Worm (Caenorhabditis elegans) whole organism, young adult: Measurements from ENCODE around the gene C27H5.12.

Experiments used
- B0019.2 ChIP-seq: fragments of 200-800 bp; sonication (Bioruptor generic); conservative IDR thresholded peaks from 2 replicates; pipeline ENCODE4 v1.3.6; 2022; ENCODE audit warnings: missing genetic modification reagents, missing genetic modification characterization, missing compliant biosample characterization
- B0035.1 ChIP-seq: sonication (generic microtip); optimal IDR thresholded peaks from 2 replicates; lab custom pipeline; 2016; ENCODE audit warnings: missing genetic modification characterization, mild to moderate bottlenecking, missing compliant biosample characterization, missing genotype, missing genetic modification reagents
- D2030.7 ChIP-seq: fragments of 200-800 bp; sonication (Bioruptor generic); IDR thresholded peaks from 2 replicates; pipeline ENCODE4 v1.3.6; 2022; ENCODE audit warnings: missing genetic modification reagents, missing genetic modification characterization, missing compliant biosample characterization
- F55B11.4 ChIP-seq: sonication (generic microtip); optimal IDR thresholded peaks from 2 replicates; lab custom pipeline; 2016; ENCODE audit warnings: missing compliant biosample characterization, missing genetic modification characterization, borderline replicate concordance; ENCODE audit not compliant: insufficient read depth
- F57A8.1 ChIP-seq: fragments of 200-800 bp; sonication (Bioruptor generic); optimal IDR thresholded peaks from 2 replicates; lab custom pipeline; 2018; ENCODE audit warnings: mild to moderate bottlenecking, missing genetic modification characterization, moderate library complexity, missing compliant biosample characterization
- aptf-3 ChIP-seq: fragments of 200-800 bp; sonication (Bioruptor generic); IDR thresholded peaks from 2 replicates; pipeline ENCODE4 v1.3.6; 2022; ENCODE audit warnings: missing genetic modification characterization, missing compliant biosample characterization
- attf-3 ChIP-seq: fragments of 200-800 bp; sonication (Bioruptor generic); conservative IDR thresholded peaks from 2 replicates; pipeline ENCODE4 v1.3.6; 2022; ENCODE audit warnings: missing genetic modification reagents, missing genetic modification characterization, missing compliant biosample characterization
- attf-5 ChIP-seq: fragments of 200-800 bp; sonication (Bioruptor generic); optimal IDR thresholded peaks from 2 replicates; lab custom pipeline; 2018; ENCODE audit warnings: mild to moderate bottlenecking, missing genetic modification characterization, missing compliant biosample characterization
- cebp-2 ChIP-seq: fragments of 200-800 bp; sonication (Bioruptor generic); IDR thresholded peaks from 2 replicates; pipeline ENCODE4 v1.3.6; 2022; ENCODE audit warnings: missing genetic modification characterization, missing compliant biosample characterization
- ceh-40 ChIP-seq: fragments of 200-800 bp; sonication (Bioruptor generic); IDR thresholded peaks from 2 replicates; pipeline ENCODE4 v1.3.6; 2022; ENCODE audit warnings: missing genetic modification characterization, missing compliant biosample characterization
- die-1 ChIP-seq: sonication (generic microtip); optimal IDR thresholded peaks from 2 replicates; lab custom pipeline; 2016; ENCODE audit warnings: missing genotype, mild to moderate bottlenecking, missing genetic modification characterization, missing compliant biosample characterization
- dpl-1 ChIP-seq: fragments of 150-350 bp; optimal IDR thresholded peaks from 2 replicates; lab custom pipeline; 2014; ENCODE audit warnings: missing biosample characterization, missing genetic modification reagents, missing genetic modification characterization
- efl-1 ChIP-seq: fragments of 150-350 bp; optimal IDR thresholded peaks from 2 replicates; lab custom pipeline; 2014; ENCODE audit warnings: missing biosample characterization, missing genetic modification reagents, missing genetic modification characterization
- gei-17 ChIP-seq: fragments of 200-800 bp; sonication (Bioruptor generic); optimal IDR thresholded peaks from 2 replicates; lab custom pipeline; 2018; ENCODE audit warnings: mild to moderate bottlenecking, missing genetic modification characterization, missing compliant biosample characterization
- hlh-12 ChIP-seq: sonication (generic microtip); optimal IDR thresholded peaks from 2 replicates; lab custom pipeline; 2016; ENCODE audit warnings: missing genetic modification characterization, missing compliant biosample characterization
- hmg-1.2 ChIP-seq: fragments of 200-800 bp; sonication (Bioruptor generic); IDR thresholded peaks from 2 replicates; pipeline ENCODE4 v1.3.6; 2022; ENCODE audit warnings: missing genetic modification reagents, missing genetic modification characterization, missing compliant biosample characterization
- let-607 ChIP-seq, 2 experiments: fragments of 200-800 bp in 1 of 2; sonication (Bioruptor generic) in 1 of 2; sonication (generic microtip) in 1 of 2; optimal IDR thresholded peaks; 2 replicates each; lab custom pipeline; 2016 to 2018; ENCODE audit warnings: mild to moderate bottlenecking in 2 of 2, missing compliant biosample characterization in 2 of 2, missing genetic modification characterization in 2 of 2, moderate library complexity in 2 of 2, missing genotype in 1 of 2
- lin-40 ChIP-seq: sonication (generic microtip); optimal IDR thresholded peaks from 2 replicates; lab custom pipeline; 2016; ENCODE audit warnings: missing genetic modification characterization, mild to moderate bottlenecking, missing compliant biosample characterization, missing genotype, missing genetic modification reagents
- lsy-27 ChIP-seq: sonication (generic microtip); optimal IDR thresholded peaks from 2 replicates; lab custom pipeline; 2017; ENCODE audit warnings: missing genetic modification characterization, mild to moderate bottlenecking, missing compliant biosample characterization, antibody characterized with exemption, missing genotype, borderline replicate concordance; ENCODE audit not compliant: insufficient read depth
- madf-6 ChIP-seq: fragments of 200-800 bp; sonication (Bioruptor generic); IDR thresholded peaks from 2 replicates; pipeline ENCODE4 v1.3.6; 2022; ENCODE audit warnings: missing genetic modification reagents, missing genetic modification characterization, missing compliant biosample characterization
- nfya-1 ChIP-seq: sonication (generic microtip); optimal IDR thresholded peaks from 2 replicates; lab custom pipeline; 2017; ENCODE audit warnings: antibody characterized with exemption, missing compliant biosample characterization, missing genetic modification characterization, borderline replicate concordance; ENCODE audit not compliant: insufficient read depth
- nfya-2 ChIP-seq: fragments of 200-800 bp; sonication (Bioruptor generic); IDR thresholded peaks from 2 replicates; pipeline ENCODE4 v1.3.6; 2022; ENCODE audit warnings: missing genetic modification reagents, missing genetic modification characterization, missing compliant biosample characterization
- nhr-27 ChIP-seq: fragments of 200-800 bp; sonication (Bioruptor generic); optimal IDR thresholded peaks from 2 replicates; lab custom pipeline; 2018; ENCODE audit warnings: mild to moderate bottlenecking, missing genetic modification characterization, moderate library complexity, missing compliant biosample characterization
- nhr-80 ChIP-seq: sonication (generic microtip); optimal IDR thresholded peaks from 2 replicates; lab custom pipeline; 2016; ENCODE audit warnings: missing genetic modification characterization, missing compliant biosample characterization
- rcor-1 ChIP-seq: fragments of 200-800 bp; sonication (Bioruptor generic); IDR thresholded peaks from 2 replicates; pipeline ENCODE4 v1.3.6; 2022; ENCODE audit warnings: missing genetic modification reagents, missing genetic modification characterization, missing compliant biosample characterization
- rec-8 ChIP-seq, 2 experiments: sonication (generic microtip); optimal IDR thresholded peaks; 2 replicates each; lab custom pipeline; 2016; ENCODE audit warnings: mild to moderate bottlenecking in 2 of 2, missing genetic modification characterization in 2 of 2, missing genetic modification reagents in 2 of 2, missing genotype in 2 of 2, missing biosample characterization in 1 of 2, missing compliant biosample characterization in 1 of 2, moderate library complexity in 1 of 2
- rpc-1 ChIP-seq, 2 experiments: fragments of 150-350 bp in 1 of 2; sonication (generic microtip) in 1 of 2; optimal IDR thresholded peaks; 2 replicates each; lab custom pipeline; 2014 to 2018; ENCODE audit warnings: missing biosample characterization in 1 of 2, missing genetic modification characterization in 1 of 2, missing genetic modification reagents in 1 of 2, missing genotype in 1 of 2
- sdz-38 ChIP-seq: sonication (generic microtip); optimal IDR thresholded peaks from 2 replicates; lab custom pipeline; 2016; ENCODE audit warnings: missing genotype, missing genetic modification characterization, missing compliant biosample characterization
- tbp1 ChIP-seq: fragments of 200-800 bp; sonication (Bioruptor generic); optimal IDR thresholded peaks from 2 replicates; lab custom pipeline; 2018; ENCODE audit warnings: mild to moderate bottlenecking, missing genetic modification characterization, missing compliant biosample characterization
- unc-130 ChIP-seq: sonication (generic microtip); optimal IDR thresholded peaks from 2 replicates; lab custom pipeline; 2016; ENCODE audit warnings: missing genetic modification reagents, missing genetic modification characterization, missing compliant biosample characterization
- xnd-1 ChIP-seq: sonication (generic microtip); optimal IDR thresholded peaks from 2 replicates; lab custom pipeline; 2016; ENCODE audit warnings: missing genotype, missing genetic modification reagents, missing genetic modification characterization, missing compliant biosample characterization
- ztf-26 ChIP-seq: sonication (generic microtip); optimal IDR thresholded peaks from 2 replicates; lab custom pipeline; 2017; ENCODE audit warnings: missing genetic modification characterization, missing compliant biosample characterization
- ztf-28 ChIP-seq: fragments of 200-800 bp; sonication (Bioruptor generic); IDR thresholded peaks from 2 replicates; pipeline ENCODE4 v1.3.6; 2022; ENCODE audit warnings: missing genetic modification reagents, missing genetic modification characterization, missing compliant biosample characterization
- ztf-6 ChIP-seq: fragments of 200-800 bp; sonication (Bioruptor generic); IDR thresholded peaks from 2 replicates; pipeline ENCODE4 v1.3.6; 2022; ENCODE audit warnings: missing genetic modification reagents, missing genetic modification characterization, missing compliant biosample characterization

Gene C27H5.12

DNA sequence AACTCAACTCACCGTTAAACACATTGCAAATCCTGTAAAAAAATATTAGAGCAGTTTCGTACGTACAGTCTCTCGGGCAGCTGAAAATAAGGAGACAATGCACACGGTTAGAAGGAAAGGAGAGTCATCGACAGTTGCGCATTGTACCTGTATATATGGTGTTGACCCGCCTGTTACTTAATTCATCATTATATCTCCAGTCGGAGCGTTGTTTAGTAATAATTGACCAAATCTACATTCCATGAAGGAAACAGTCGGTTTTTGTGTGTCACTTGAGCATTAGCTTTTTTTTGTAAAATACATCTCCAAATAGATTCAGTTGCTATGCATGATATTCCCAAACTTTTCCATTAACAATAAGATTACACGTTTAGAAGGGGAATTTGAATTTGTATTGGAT, at the start of gene C27H5.12:
Gene C27H5.12 (minus strand): TSS at position 101 of the 400 bp plus-strand sequence.
- TF ChIP-seq attf-5 (GFP tag; lab: Kevin White, UChicago) (no peak), unc-130 (no peak), lin-40 (tag; lab: Kevin White, UChicago) (no peak), hlh-12 (tag; lab: Kevin White, UChicago) (no peak), ztf-26 (tag; lab: Kevin White, UChicago) (no peak), B0035.1 (no peak), lsy-27 (tag; lab: Kevin White, UChicago) (no peak)

DNA sequence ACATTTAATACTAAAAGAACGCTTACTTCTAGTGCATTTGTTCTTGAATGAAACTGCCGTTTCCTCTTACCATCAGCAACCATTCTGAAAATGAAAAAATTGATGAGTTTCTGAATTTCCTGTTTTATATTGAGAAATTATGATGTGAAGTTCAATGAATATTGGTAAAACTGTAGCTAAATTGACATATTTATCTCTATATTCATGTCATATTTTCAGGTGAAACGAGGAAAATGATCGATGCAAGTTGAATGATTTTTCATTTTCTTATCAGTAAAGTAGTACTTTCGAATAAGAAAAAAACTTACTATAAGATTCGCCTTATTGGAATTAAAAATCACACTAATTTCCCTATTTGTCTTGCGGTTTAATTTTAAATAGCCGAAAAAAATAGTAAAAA, 48.8 kb upstream of the C27H5.12 start, which contains the start of gene E04F6.15:
Gene E04F6.15 (minus strand): TSS at position 101 of the 400 bp plus-strand sequence.
- TF ChIP-seq F55B11.4 (tag; lab: Kevin White, UChicago) = no peak
- no peak for TF ChIP-seq B0019.2 (GFP tag; lab: Robert Waterston, UW)
- no peak for TF ChIP-seq gei-17
- TF ChIP-seq hmg-1.2 (GFP tag; lab: Robert Waterston, UW) = no peak
- no peak for TF ChIP-seq F57A8.1 (GFP tag; lab: Kevin White, UChicago)
- no peak for TF ChIP-seq ceh-40 (GFP tag; lab: Robert Waterston, UW)
- TF ChIP-seq nfya-1 (tag; lab: Kevin White, UChicago) = no peak
- TF ChIP-seq sdz-38 (tag; lab: Kevin White, UChicago) = no peak
- TF ChIP-seq tbp1 (GFP tag; lab: Kevin White, UChicago) = no peak
- TF ChIP-seq nfya-2 (GFP tag; lab: Robert Waterston, UW) = no peak
- TF ChIP-seq cebp-2 = no peak
- TF ChIP-seq rpc-1 (optimal IDR thresholded peaks at IDR 0.05; lab: Kevin White, UChicago) = no peak
- TF ChIP-seq rpc-1 (tag; optimal IDR thresholded peaks at IDR 0.05; lab: Kevin White, UChicago) = no peak
- TF ChIP-seq, all 124 proteins: peak for 0

ce11 chrII:7208184-7208583, 46.8 kb upstream of the C27H5.12 start, which contains the start of gene dhs-7:
Gene dhs-7 (minus strand): TSS chrII:7208460.
- TF ChIP-seq attf-3 (GFP tag; lab: Robert Waterston, UW) (no peak), nhr-80 (peak; percentile 25)

- TF ChIP-seq efl-1 (GFP tag; lab: Kevin White, UChicago) (no peak), rcor-1 (GFP tag; lab: Robert Waterston, UW) (no peak), aptf-3 (no peak), attf-5 (GFP tag; lab: Kevin White, UChicago) (no peak)
- TF ChIP-seq, all 124 proteins: peak for 0
Observed at ce11 chrII:7207649-7208048, 46.2 kb upstream of the C27H5.12 start.

DNA sequence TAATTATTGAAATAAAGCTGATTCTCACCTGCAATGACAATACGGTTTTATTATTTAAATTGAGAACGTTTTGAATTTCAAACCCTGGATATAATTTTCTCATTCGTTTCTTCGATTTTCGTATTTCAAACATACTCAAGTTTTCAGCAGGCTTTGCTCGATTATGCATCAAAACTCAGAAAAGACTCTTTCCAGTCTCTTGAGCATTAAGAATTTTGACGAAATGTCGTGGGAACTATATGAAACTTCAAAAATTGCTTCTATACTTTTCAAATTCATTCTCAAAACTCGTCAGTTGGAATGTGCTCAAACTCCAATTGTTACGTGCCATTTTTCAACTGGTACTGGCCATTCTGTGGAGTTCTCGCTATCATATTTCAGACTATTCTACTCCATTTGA, 44.0 kb upstream of the C27H5.12 start, which contains the start of gene srd-59:
Gene srd-59 (plus strand): TSS at position 301 of the 400 bp plus-strand sequence.
- TF ChIP-seq nhr-27 = no peak
- no peak for TF ChIP-seq nfya-1 (tag; lab: Kevin White, UChicago)
- TF ChIP-seq xnd-1 (tag; lab: Kevin White, UChicago) = no peak
- TF ChIP-seq efl-1 (GFP tag; lab: Kevin White, UChicago) = no peak
- TF ChIP-seq dpl-1 = no peak
- no peak for TF ChIP-seq lsy-27 (tag; lab: Kevin White, UChicago)
- TF ChIP-seq D2030.7 (GFP tag; lab: Robert Waterston, UW) = no peak
- TF ChIP-seq ztf-6 (GFP tag; lab: Robert Waterston, UW) = no peak
- no peak for TF ChIP-seq let-607 (tag; optimal IDR thresholded peaks at IDR 0.05; lab: Kevin White, UChicago)
- no peak for TF ChIP-seq ztf-28
- TF ChIP-seq die-1 (tag; lab: Kevin White, UChicago) = no peak
- no peak for TF ChIP-seq madf-6
- no peak for TF ChIP-seq rec-8 (tag; optimal IDR thresholded peaks at IDR 0.05; lab: Kevin White, UChicago)
- no peak for TF ChIP-seq hmg-1.2 (GFP tag; lab: Robert Waterston, UW)
